Fruit fly (Drosophila melanogaster) whole organism, embryonic: ENCODE data around the gene RanGAP.

Experiments
- Ada2b ChIP-seq: fragments of 200-800 bp; sonication (Bioruptor generic); IDR thresholded peaks from 2 replicates; pipeline ENCODE4 v1.3.6; 2022; ENCODE audit warnings: missing biosample characterization, missing genetic modification characterization
- Adf1 ChIP-seq: fragments of 200-800 bp; sonication (Bioruptor generic); IDR thresholded peaks from 2 replicates; pipeline ENCODE4 v1.3.6; 2022; ENCODE audit warnings: missing biosample characterization, missing genetic modification characterization
- Asciz ChIP-seq: fragments of 200-800 bp; sonication (Bioruptor generic); optimal IDR thresholded peaks from 2 replicates; lab custom pipeline; 2017; ENCODE audit warnings: missing biosample characterization, mild to moderate bottlenecking, missing genetic modification characterization, missing genetic modification reagents
- Atf6 ChIP-seq: fragments of 200-800 bp; sonication (Bioruptor generic); IDR thresholded peaks from 2 replicates; pipeline ENCODE4 v1.3.6; 2022; ENCODE audit warnings: missing biosample characterization, missing genetic modification characterization
- Awh ChIP-seq: fragments of 200-800 bp; sonication (Bioruptor generic); IDR thresholded peaks from 2 replicates; pipeline ENCODE4, ENCODE4 v1.3.6; 2022; ENCODE audit warnings: missing biosample characterization, missing genetic modification characterization
- Blimp-1 ChIP-seq: fragments of 200-800 bp; sonication (Bioruptor generic); optimal IDR thresholded peaks from 3 replicates; lab custom pipeline; 2018; ENCODE audit warnings: missing biosample characterization, missing genetic modification characterization, mild to moderate bottlenecking, moderate library complexity, missing genetic modification reagents
- BtbVII ChIP-seq: fragments of 200-800 bp; sonication (Bioruptor generic); optimal IDR thresholded peaks from 3 replicates; lab custom pipeline; 2017; ENCODE audit warnings: missing biosample characterization, mild to moderate bottlenecking, missing genetic modification characterization
- C15 ChIP-seq: fragments of 200-800 bp; sonication (Bioruptor generic); IDR thresholded peaks from 3 replicates; pipeline ENCODE4 v1.3.6; 2022; ENCODE audit warnings: missing biosample characterization, missing genetic modification characterization
- CG11247 ChIP-seq: fragments of 200-800 bp; sonication (Bioruptor generic); IDR thresholded peaks from 2 replicates; pipeline ENCODE4 v1.3.6; 2022; ENCODE audit warnings: missing biosample characterization, missing genetic modification characterization
- CG12744 ChIP-seq: fragments of 200-800 bp; sonication (Bioruptor generic); optimal IDR thresholded peaks from 2 replicates; lab custom pipeline; 2016; ENCODE audit warnings: missing biosample characterization, missing genetic modification characterization
- CG14441 ChIP-seq: fragments of 200-800 bp; sonication (Bioruptor generic); IDR thresholded peaks from 2 replicates; pipeline ENCODE4 v1.3.6; 2022; ENCODE audit warnings: missing biosample characterization, missing genetic modification characterization
- CG17359 ChIP-seq: fragments of 200-800 bp; sonication (Bioruptor generic); optimal IDR thresholded peaks from 3 replicates; lab custom pipeline; 2018; ENCODE audit warnings: missing biosample characterization, mild to moderate bottlenecking, missing genetic modification characterization, moderate library complexity
- CG17802 ChIP-seq: fragments of 200-800 bp; sonication (Bioruptor generic); optimal IDR thresholded peaks from 2 replicates; lab custom pipeline; 2018; ENCODE audit warnings: missing biosample characterization, mild to moderate bottlenecking, missing genetic modification characterization, moderate library complexity
- CG1792 ChIP-seq: fragments of 200-800 bp; sonication (Bioruptor generic); optimal IDR thresholded peaks from 2 replicates; lab custom pipeline; 2016; ENCODE audit warnings: missing biosample characterization, missing genetic modification characterization
- CG2875 ChIP-seq: fragments of 200-800 bp; sonication (Bioruptor generic); optimal IDR thresholded peaks from 2 replicates; lab custom pipeline; 2017; ENCODE audit warnings: missing biosample characterization, mild to moderate bottlenecking, missing genetic modification characterization, missing genetic modification reagents
- CG30431 ChIP-seq: fragments of 200-800 bp; sonication (Bioruptor generic); optimal IDR thresholded peaks from 2 replicates; lab custom pipeline; 2017; ENCODE audit warnings: missing biosample characterization, missing genetic modification characterization
- CG31388 ChIP-seq: fragments of 200-800 bp; sonication (Bioruptor generic); optimal IDR thresholded peaks from 2 replicates; lab custom pipeline; 2016; ENCODE audit warnings: missing biosample characterization, missing genetic modification characterization
- CG32532 ChIP-seq: fragments of 200-800 bp; sonication (Bioruptor generic); IDR thresholded peaks from 2 replicates; pipeline ENCODE4 v1.3.6; 2022; ENCODE audit warnings: missing biosample characterization, missing genetic modification characterization
- CG3407 ChIP-seq: fragments of 200-800 bp; sonication (Bioruptor generic); optimal IDR thresholded peaks from 2 replicates; lab custom pipeline; 2018; ENCODE audit warnings: missing biosample characterization, mild to moderate bottlenecking, missing genetic modification characterization
- CG6791 ChIP-seq: fragments of 200-800 bp; sonication (Bioruptor generic); IDR thresholded peaks from 3 replicates; pipeline ENCODE4 v1.3.6; 2022; ENCODE audit warnings: missing biosample characterization, missing genetic modification characterization; ENCODE audit not compliant: partially characterized antibody
- CG8290 ChIP-seq, 3 experiments: fragments of 200-800 bp; sonication (Bioruptor generic); optimal IDR thresholded peaks; 2 replicates each; lab custom pipeline; 2016 to 2019; ENCODE audit warnings: missing biosample characterization in 3 of 3, missing genetic modification characterization in 3 of 3, mild to moderate bottlenecking in 2 of 3, moderate library complexity in 1 of 3
- CG8944 ChIP-seq: fragments of 200-800 bp; sonication (Bioruptor generic); optimal IDR thresholded peaks from 3 replicates; lab custom pipeline; 2016; ENCODE audit warnings: missing biosample characterization, missing genetic modification characterization
- CG9215 ChIP-seq: fragments of 200-800 bp; sonication (Bioruptor generic); IDR thresholded peaks from 2 replicates; pipeline ENCODE4 v1.3.6; 2022; ENCODE audit warnings: missing biosample characterization, missing genetic modification characterization
- CG9797 ChIP-seq: fragments of 200-800 bp; sonication (Bioruptor generic); optimal IDR thresholded peaks from 3 replicates; lab custom pipeline; 2018; ENCODE audit warnings: missing biosample characterization, mild to moderate bottlenecking, missing genetic modification characterization
- CG9932 ChIP-seq: fragments of 200-800 bp; sonication (Bioruptor generic); IDR thresholded peaks from 2 replicates; pipeline ENCODE4 v1.3.6; 2022; ENCODE audit warnings: missing biosample characterization, missing genetic modification characterization
- CHES-1-like ChIP-seq: fragments of 200-800 bp; sonication (Bioruptor generic); optimal IDR thresholded peaks from 2 replicates; lab custom pipeline; 2016; ENCODE audit warnings: missing biosample characterization, missing genetic modification characterization
- CkIIα-i1 ChIP-seq: fragments of 200-800 bp; sonication (Bioruptor generic); IDR thresholded peaks from 2 replicates; pipeline ENCODE4 v1.3.6; 2022; ENCODE audit warnings: missing biosample characterization, missing genetic modification characterization
- Dad ChIP-seq: fragments of 200-800 bp; sonication (Bioruptor generic); optimal IDR thresholded peaks from 3 replicates; lab custom pipeline; 2016; ENCODE audit warnings: missing biosample characterization, missing genetic modification characterization
- Eip74EF ChIP-seq, 2 experiments: fragments of 200-800 bp in 1 of 2; fragments of >200 bp in 1 of 2; sonication (Bioruptor generic) in 1 of 2; optimal IDR thresholded peaks; 2 replicates each; lab custom pipeline; 2017 to 2019; ENCODE audit warnings: missing biosample characterization in 2 of 2, missing genetic modification characterization in 2 of 2, mild to moderate bottlenecking in 1 of 2, moderate library complexity in 1 of 2
- Fer1 ChIP-seq: fragments of 200-800 bp; sonication (Bioruptor generic); optimal IDR thresholded peaks from 2 replicates; lab custom pipeline; 2017; ENCODE audit warnings: missing biosample characterization, mild to moderate bottlenecking, missing genetic modification characterization
- Lim3 ChIP-seq: fragments of 200-800 bp; sonication (Bioruptor generic); IDR thresholded peaks from 2 replicates; pipeline ENCODE4 v1.3.6; 2022; ENCODE audit warnings: missing biosample characterization, missing genetic modification characterization
- MBD-R2 ChIP-seq: fragments of 200-800 bp; sonication (Bioruptor generic); IDR thresholded peaks from 2 replicates; pipeline ENCODE4 v1.3.6; 2022; ENCODE audit warnings: missing biosample characterization, missing genetic modification characterization
- Nf-YA ChIP-seq: fragments of 200-800 bp; sonication (Bioruptor generic); IDR thresholded peaks from 2 replicates; pipeline ENCODE4 v1.3.6; 2022; ENCODE audit warnings: missing biosample characterization, missing genetic modification characterization
- Scr ChIP-seq: fragments of 200-800 bp; sonication (Bioruptor generic); IDR thresholded peaks from 2 replicates; pipeline ENCODE4 v1.3.6; 2022; ENCODE audit warnings: missing biosample characterization, missing genetic modification characterization; ENCODE audit not compliant: partially characterized antibody
- Sin3A ChIP-seq: fragments of >200 bp; optimal IDR thresholded peaks from 2 replicates; lab custom pipeline; 2018
- Sox100B ChIP-seq: fragments of 200-800 bp; sonication (Bioruptor generic); optimal IDR thresholded peaks from 3 replicates; lab custom pipeline; 2018; ENCODE audit warnings: missing biosample characterization, mild to moderate bottlenecking, missing genetic modification characterization
- Xbp1 ChIP-seq: fragments of 200-800 bp; sonication (Bioruptor generic); optimal IDR thresholded peaks from 3 replicates; lab custom pipeline; 2016; ENCODE audit warnings: missing biosample characterization, mild to moderate bottlenecking, missing genetic modification characterization
- ac ChIP-seq: fragments of 200-800 bp; sonication (Bioruptor generic); optimal IDR thresholded peaks from 3 replicates; lab custom pipeline; 2017; ENCODE audit warnings: missing biosample characterization, mild to moderate bottlenecking, missing genetic modification characterization
- btn ChIP-seq: fragments of 200-800 bp; sonication (Bioruptor generic); optimal IDR thresholded peaks from 2 replicates; lab custom pipeline; 2016; ENCODE audit warnings: missing biosample characterization, missing genetic modification characterization
- ci ChIP-seq: fragments of 200-800 bp; sonication (Bioruptor generic); IDR thresholded peaks from 3 replicates; pipeline ENCODE4 v1.3.6; 2022; ENCODE audit warnings: missing biosample characterization, missing genetic modification characterization
- en ChIP-seq: fragments of 200-800 bp; sonication (Bioruptor generic); optimal IDR thresholded peaks from 2 replicates; lab custom pipeline; 2016; ENCODE audit warnings: missing biosample characterization, missing genetic modification characterization
- eve ChIP-seq, 2 experiments: fragments of >200 bp; optimal IDR thresholded peaks; 2 replicates each; lab custom pipeline; 2017; ENCODE audit warnings: missing biosample characterization in 2 of 2, missing genetic modification characterization in 2 of 2
- hb ChIP-seq: fragments of 200-800 bp; sonication (Bioruptor generic); IDR thresholded peaks from 3 replicates; pipeline ENCODE4 v1.3.6; 2022; ENCODE audit warnings: missing biosample characterization, missing genetic modification characterization; ENCODE audit not compliant: partially characterized antibody
- kah ChIP-seq: fragments of 200-800 bp; sonication (Bioruptor generic); optimal IDR thresholded peaks from 2 replicates; lab custom pipeline; 2018; ENCODE audit warnings: missing biosample characterization, mild to moderate bottlenecking, missing genetic modification characterization
- maf-S ChIP-seq: fragments of 200-800 bp; sonication (Bioruptor generic); optimal IDR thresholded peaks from 2 replicates; lab custom pipeline; 2016; ENCODE audit warnings: missing biosample characterization, missing genetic modification characterization
- pros ChIP-seq: fragments of 200-800 bp; sonication (Bioruptor generic); optimal IDR thresholded peaks from 3 replicates; lab custom pipeline; 2019; ENCODE audit warnings: missing biosample characterization, mild to moderate bottlenecking, missing genetic modification characterization, moderate library complexity
- stwl ChIP-seq: fragments of 200-800 bp; sonication (Bioruptor generic); optimal IDR thresholded peaks from 3 replicates; lab custom pipeline; 2018; ENCODE audit warnings: missing biosample characterization, mild to moderate bottlenecking, missing genetic modification characterization, moderate library complexity
- tup ChIP-seq: fragments of 200-800 bp; sonication (Bioruptor generic); optimal IDR thresholded peaks from 2 replicates; lab custom pipeline; 2016; ENCODE audit warnings: missing biosample characterization, mild to moderate bottlenecking, missing genetic modification characterization, moderate library complexity
- usp ChIP-seq: fragments of >200 bp; optimal IDR thresholded peaks from 2 replicates; lab custom pipeline; 2017; ENCODE audit warnings: missing biosample characterization, missing genetic modification characterization
- zfh2 ChIP-seq: fragments of 200-800 bp; sonication (Bioruptor generic); optimal IDR thresholded peaks from 2 replicates; lab custom pipeline; 2016; ENCODE audit warnings: missing biosample characterization, missing genetic modification characterization

RanGAP gene

dm6 chr2L:19439598-19440230, 2.0 kb upstream of the RanGAP start (continued):
- TF ChIP-seq Nf-YA: peak; percentile 91
- TF ChIP-seq MBD-R2: peak; percentile 84
- TF ChIP-seq CG3407: peak; percentile 61
- TF ChIP-seq CG30431 (GFP tag; lab: Kevin White, UChicago): peak; percentile 48
- TF ChIP-seq Dad (GFP tag; lab: Kevin White, UChicago): peak; percentile 51
- TF ChIP-seq Blimp-1: peak; percentile 94
- peak; percentile 31 for TF ChIP-seq CG1792
- TF ChIP-seq Sin3A (lab: Kevin White, UChicago): no peak
- peak; percentile 6 for TF ChIP-seq CG17802 (tag; lab: Kevin White, UChicago)
- no peak for TF ChIP-seq C15 (GFP tag; lab: Robert Waterston, UW)
- TF ChIP-seq Sox100B: peak; percentile 65
- TF ChIP-seq btn (GFP tag; lab: Kevin White, UChicago): peak; percentile 52
- TF ChIP-seq CG8290 (GFP tag; optimal IDR thresholded peaks at IDR 0.05; lab: Kevin White, UChicago): peak; percentile 62
- TF ChIP-seq CG8290 (tag; optimal IDR thresholded peaks at IDR 0.05; lab: Kevin White, UChicago): peak in 1 of 2 experiments; percentile 98
- peak; percentile 79 for TF ChIP-seq CG14441 (GFP tag; lab: Robert Waterston, UW)
- TF ChIP-seq stwl (tag; lab: Kevin White, UChicago): no peak
- no peak for TF ChIP-seq hb (GFP tag; lab: Robert Waterston, UW)
- peak; percentile 37 for TF ChIP-seq tup
- peak; percentile 93 for TF ChIP-seq en
- peak; percentile 66; the same call in 1 of the 2 replicates for TF ChIP-seq Atf6
- peak; percentile 85 for TF ChIP-seq CG2875
- peak; percentile 25 for TF ChIP-seq ac (GFP tag; lab: Kevin White, UChicago)
- peak; percentile 82 for TF ChIP-seq Fer1 (GFP tag; lab: Kevin White, UChicago)
- TF ChIP-seq Scr (GFP tag; lab: Robert Waterston, UW): 0 out of 2 replicates have a peak, but pooled peaks have one; percentile 24
- peak; percentile 76 for TF ChIP-seq CG12744 (GFP tag; lab: Kevin White, UChicago)
- peak; percentile 82 for TF ChIP-seq CG17359 (tag; lab: Kevin White, UChicago)
- TF ChIP-seq Xbp1 (GFP tag; lab: Kevin White, UChicago): peak; percentile 94
- TF ChIP-seq usp (GFP tag; lab: Kevin White, UChicago): no peak
- TF ChIP-seq maf-S: peak; percentile 89
- TF ChIP-seq Adf1 (GFP tag; lab: Robert Waterston, UW): peak; percentile 44; the same call in 1 of the 2 replicates
- no peak for TF ChIP-seq eve (GFP tag; optimal IDR thresholded peaks at IDR 0.05; lab: Kevin White, UChicago)
- peak; percentile 66; the same call in 1 of the 2 replicates for TF ChIP-seq Lim3 (GFP tag; lab: Robert Waterston, UW)
- TF ChIP-seq Awh (GFP tag; lab: Robert Waterston, UW): peak; percentile 88
- TF ChIP-seq CG11247 (GFP tag; lab: Robert Waterston, UW): peak; percentile 53; the same call in 1 of the 2 replicates
- TF ChIP-seq ci (GFP tag; lab: Robert Waterston, UW): peak; percentile 97
- TF ChIP-seq Asciz: peak; percentile 68
- peak; percentile 73 for TF ChIP-seq CHES-1-like
- no peak for TF ChIP-seq pros (GFP tag; lab: Kevin White, UChicago)
- no peak for TF ChIP-seq CkIIα-i1 (GFP tag; lab: Robert Waterston, UW)
- TF ChIP-seq CG9215 (GFP tag; lab: Robert Waterston, UW): peak; percentile 56
- peak; percentile 34 for TF ChIP-seq kah (GFP tag; lab: Kevin White, UChicago)
- TF ChIP-seq Ada2b: peak; percentile 94
- peak; percentile 23 for TF ChIP-seq CG31388
- peak in 1 of 2 experiments; percentile 72 for TF ChIP-seq Eip74EF (GFP tag; optimal IDR thresholded peaks at IDR 0.05; lab: Kevin White, UChicago)
- peak; percentile 70 for TF ChIP-seq CG32532 (GFP tag; lab: Robert Waterston, UW)
- TF ChIP-seq BtbVII: peak; percentile 46
- no peak for TF ChIP-seq CG6791 (GFP tag; lab: Robert Waterston, UW)
- peak; percentile 63 for TF ChIP-seq CG9932 (GFP tag; lab: Robert Waterston, UW)
- TF ChIP-seq CG8944 (GFP tag; lab: Kevin White, UChicago): peak; percentile 42
- peak; percentile 40 for TF ChIP-seq zfh2 (GFP tag; lab: Kevin White, UChicago)
- TF ChIP-seq CG9797 (GFP tag; lab: Kevin White, UChicago): no peak
